Fruit fly (Drosophila melanogaster) whole organism, embryonic: ENCODE measurements around the gene ssp.

Experiments used
- BEAF-32 ChIP-seq: fragments of 200-800 bp; sonication (Bioruptor generic); optimal IDR thresholded peaks from 3 replicates; lab custom pipeline; 2017; ENCODE audit warnings: missing biosample characterization, missing genetic modification characterization, mild to moderate bottlenecking, moderate library complexity, missing genetic modification reagents
- CG10267 ChIP-seq: fragments of 200-800 bp; sonication (Bioruptor generic); optimal IDR thresholded peaks from 2 replicates; lab custom pipeline; 2018; ENCODE audit warnings: missing biosample characterization, mild to moderate bottlenecking, missing genetic modification characterization, moderate library complexity
- CG12391 ChIP-seq: fragments of 200-800 bp; sonication (Bioruptor generic); optimal IDR thresholded peaks from 3 replicates; lab custom pipeline; 2018; ENCODE audit warnings: missing biosample characterization, mild to moderate bottlenecking, missing genetic modification characterization, moderate library complexity
- CG12659 ChIP-seq: fragments of 200-800 bp; sonication (Bioruptor generic); optimal IDR thresholded peaks from 3 replicates; lab custom pipeline; 2017; ENCODE audit warnings: mild to moderate bottlenecking, missing biosample characterization, missing genetic modification reagents, missing genetic modification characterization
- CG13287 ChIP-seq: fragments of 200-800 bp; sonication (Bioruptor generic); IDR thresholded peaks from 2 replicates; pipeline ENCODE4 v1.3.6; 2022; ENCODE audit warnings: missing biosample characterization, missing genetic modification characterization; ENCODE audit not compliant: partially characterized antibody
- CG14710 ChIP-seq: fragments of 200-800 bp; sonication (Bioruptor generic); optimal IDR thresholded peaks from 3 replicates; lab custom pipeline; 2019; ENCODE audit warnings: missing biosample characterization, mild to moderate bottlenecking, missing genetic modification characterization, moderate library complexity
- CG14860 ChIP-seq: fragments of 200-800 bp; sonication (Bioruptor generic); IDR thresholded peaks from 3 replicates; pipeline ENCODE4 v1.3.6; 2022; ENCODE audit warnings: missing biosample characterization, missing genetic modification characterization; ENCODE audit not compliant: partially characterized antibody
- CG14965 ChIP-seq: fragments of 200-800 bp; sonication (Bioruptor generic); optimal IDR thresholded peaks from 2 replicates; lab custom pipeline; 2016; ENCODE audit warnings: missing biosample characterization, missing genetic modification characterization, borderline replicate concordance
- CG2116 ChIP-seq: fragments of 200-800 bp; sonication (Bioruptor generic); optimal IDR thresholded peaks from 3 replicates; lab custom pipeline; 2018; ENCODE audit warnings: missing biosample characterization, mild to moderate bottlenecking, missing genetic modification characterization
- CG2129 ChIP-seq: fragments of 200-800 bp; sonication (Bioruptor generic); IDR thresholded peaks from 2 replicates; pipeline ENCODE4 v1.3.6; 2022; ENCODE audit warnings: missing biosample characterization, missing genetic modification characterization; ENCODE audit not compliant: partially characterized antibody
- CG2199 ChIP-seq: fragments of 200-800 bp; sonication (Bioruptor generic); IDR thresholded peaks from 3 replicates; pipeline ENCODE4 v1.3.6; 2022; ENCODE audit warnings: missing biosample characterization, missing genetic modification characterization
- CG30020 ChIP-seq: fragments of 200-800 bp; optimal IDR thresholded peaks from 2 replicates; lab custom pipeline; 2019; ENCODE audit warnings: missing biosample characterization, mild to moderate bottlenecking, missing genetic modification characterization, moderate library complexity
- CG34422 ChIP-seq: fragments of 200-800 bp; sonication (Bioruptor generic); IDR thresholded peaks from 3 replicates; pipeline ENCODE4 v1.3.6; 2022; ENCODE audit warnings: missing biosample characterization, missing genetic modification characterization
- CG3847 ChIP-seq: fragments of 200-800 bp; sonication (Bioruptor generic); IDR thresholded peaks from 2 replicates; pipeline ENCODE4 v1.3.6; 2022; ENCODE audit warnings: missing biosample characterization, missing genetic modification characterization
- CG42726 ChIP-seq: fragments of 200-800 bp; sonication (Bioruptor generic); IDR thresholded peaks from 2 replicates; pipeline ENCODE4 v1.3.6; 2022; ENCODE audit warnings: missing biosample characterization, missing genetic modification characterization; ENCODE audit not compliant: partially characterized antibody
- CG4617 ChIP-seq: fragments of 200-800 bp; sonication (Bioruptor generic); optimal IDR thresholded peaks from 3 replicates; lab custom pipeline; 2016; ENCODE audit warnings: missing biosample characterization, missing genetic modification characterization, borderline replicate concordance
- CG6791 ChIP-seq: fragments of 200-800 bp; sonication (Bioruptor generic); IDR thresholded peaks from 3 replicates; pipeline ENCODE4 v1.3.6; 2022; ENCODE audit warnings: missing biosample characterization, missing genetic modification characterization; ENCODE audit not compliant: partially characterized antibody
- CG7271 ChIP-seq: fragments of 200-800 bp; sonication (Bioruptor generic); optimal IDR thresholded peaks from 2 replicates; lab custom pipeline; 2018; ENCODE audit warnings: missing biosample characterization, mild to moderate bottlenecking, missing genetic modification characterization, moderate library complexity
- CG7963 ChIP-seq: fragments of 200-800 bp; sonication (Bioruptor generic); IDR thresholded peaks from 3 replicates; pipeline ENCODE4 v1.3.6; 2022; ENCODE audit warnings: missing biosample characterization, missing genetic modification characterization; ENCODE audit not compliant: partially characterized antibody
- CrebB ChIP-seq: fragments of 200-800 bp; sonication (Bioruptor generic); optimal IDR thresholded peaks from 3 replicates; lab custom pipeline; 2018; ENCODE audit warnings: missing biosample characterization, mild to moderate bottlenecking, missing genetic modification characterization
- Dll ChIP-seq: fragments of 200-800 bp; sonication (Bioruptor generic); IDR thresholded peaks from 4 replicates; pipeline ENCODE4 v1.3.6; 2022; ENCODE audit warnings: missing biosample characterization, missing genetic modification characterization; ENCODE audit not compliant: partially characterized antibody
- Doc3 ChIP-seq: fragments of 200-800 bp; sonication (Bioruptor generic); IDR thresholded peaks from 3 replicates; pipeline ENCODE4 v1.3.6; 2022; ENCODE audit warnings: missing biosample characterization, missing genetic modification characterization; ENCODE audit not compliant: partially characterized antibody
- Dref ChIP-seq: fragments of 200-800 bp; sonication (Bioruptor generic); IDR thresholded peaks from 2 replicates; pipeline ENCODE4 v1.3.6; 2022; ENCODE audit warnings: missing biosample characterization, missing genetic modification characterization
- E2f2 ChIP-seq: fragments of 200-800 bp; sonication (Bioruptor generic); IDR thresholded peaks from 2 replicates; pipeline ENCODE4 v1.3.6; 2022; ENCODE audit warnings: missing biosample characterization, missing genetic modification characterization
- HLH4C ChIP-seq: fragments of 200-800 bp; sonication (Bioruptor generic); IDR thresholded peaks from 3 replicates; pipeline ENCODE4 v1.3.6; 2022; ENCODE audit warnings: missing biosample characterization, missing genetic modification characterization; ENCODE audit not compliant: partially characterized antibody
- MBD-R2 ChIP-seq: fragments of 200-800 bp; sonication (Bioruptor generic); IDR thresholded peaks from 2 replicates; pipeline ENCODE4 v1.3.6; 2022; ENCODE audit warnings: missing biosample characterization, missing genetic modification characterization
- MESR4 ChIP-seq: fragments of 200-800 bp; sonication (Bioruptor generic); optimal IDR thresholded peaks from 2 replicates; lab custom pipeline; 2018; ENCODE audit warnings: missing biosample characterization, mild to moderate bottlenecking, missing genetic modification characterization, moderate library complexity
- Opbp ChIP-seq: fragments of 200-800 bp; sonication (Bioruptor generic); IDR thresholded peaks from 3 replicates; pipeline ENCODE4 v1.3.6; 2022; ENCODE audit warnings: missing biosample characterization, missing genetic modification characterization; ENCODE audit not compliant: partially characterized antibody
- Scr ChIP-seq: fragments of 200-800 bp; sonication (Bioruptor generic); IDR thresholded peaks from 2 replicates; pipeline ENCODE4 v1.3.6; 2022; ENCODE audit warnings: missing biosample characterization, missing genetic modification characterization; ENCODE audit not compliant: partially characterized antibody
- ase ChIP-seq: fragments of 200-800 bp; sonication (Bioruptor generic); IDR thresholded peaks from 3 replicates; pipeline ENCODE4 v1.3.6; 2022; ENCODE audit warnings: missing biosample characterization, missing genetic modification characterization
- ato ChIP-seq: fragments of 200-800 bp; sonication (Bioruptor generic); IDR thresholded peaks from 2 replicates; pipeline ENCODE4 v1.3.6; 2022; ENCODE audit warnings: missing biosample characterization, missing genetic modification characterization; ENCODE audit not compliant: partially characterized antibody
- bbx ChIP-seq: fragments of 200-800 bp; sonication (Bioruptor generic); IDR thresholded peaks from 2 replicates; pipeline ENCODE4 v1.3.6; 2022; ENCODE audit warnings: missing biosample characterization, missing genetic modification characterization; ENCODE audit not compliant: partially characterized antibody
- btn ChIP-seq: fragments of 200-800 bp; sonication (Bioruptor generic); optimal IDR thresholded peaks from 2 replicates; lab custom pipeline; 2016; ENCODE audit warnings: missing biosample characterization, missing genetic modification characterization
- chinmo ChIP-seq: fragments of 200-800 bp; sonication (Bioruptor generic); IDR thresholded peaks from 4 replicates; pipeline ENCODE4 v1.3.6; 2022; ENCODE audit warnings: missing biosample characterization, missing genetic modification characterization; ENCODE audit not compliant: partially characterized antibody
- chm ChIP-seq: fragments of 200-800 bp; sonication (Bioruptor generic); IDR thresholded peaks from 2 replicates; pipeline ENCODE4 v1.3.6; 2022; ENCODE audit warnings: missing biosample characterization, missing genetic modification characterization
- gcm ChIP-seq: fragments of 200-800 bp; sonication (Bioruptor generic); optimal IDR thresholded peaks from 2 replicates; lab custom pipeline; 2019; ENCODE audit warnings: missing biosample characterization, mild to moderate bottlenecking, missing genetic modification characterization, moderate library complexity
- hbn ChIP-seq: fragments of 200-800 bp; sonication (Bioruptor generic); IDR thresholded peaks from 2 replicates; pipeline ENCODE4 v1.3.6; 2022; ENCODE audit warnings: missing biosample characterization, missing genetic modification characterization; ENCODE audit not compliant: partially characterized antibody
- inv ChIP-seq: fragments of 200-800 bp; sonication (Bioruptor generic); IDR thresholded peaks from 2 replicates; pipeline ENCODE4 v1.3.6; 2022; ENCODE audit warnings: missing biosample characterization, missing genetic modification characterization; ENCODE audit not compliant: partially characterized antibody
- knrl ChIP-seq: fragments of 200-800 bp; sonication (Bioruptor generic); IDR thresholded peaks from 3 replicates; pipeline ENCODE4 v1.3.6; 2022; ENCODE audit warnings: missing biosample characterization, missing genetic modification characterization; ENCODE audit not compliant: partially characterized antibody
- onecut ChIP-seq: fragments of 200-800 bp; sonication (Bioruptor generic); IDR thresholded peaks from 2 replicates; pipeline ENCODE4 v1.3.6; 2022; ENCODE audit warnings: missing biosample characterization, missing genetic modification characterization
- otp ChIP-seq: fragments of 200-800 bp; sonication (Bioruptor generic); IDR thresholded peaks from 3 replicates; pipeline ENCODE4, ENCODE4 v1.3.6; 2022; ENCODE audit warnings: missing biosample characterization, missing genetic modification characterization
- rib ChIP-seq: fragments of 200-800 bp; sonication (Bioruptor generic); IDR thresholded peaks from 2 replicates; pipeline ENCODE4 v1.3.6; 2022; ENCODE audit warnings: missing biosample characterization, missing genetic modification characterization
- row ChIP-seq: fragments of 200-800 bp; sonication (Bioruptor generic); IDR thresholded peaks from 3 replicates; pipeline ENCODE4 v1.3.6; 2022; ENCODE audit warnings: missing biosample characterization, missing genetic modification characterization
- slbo ChIP-seq: fragments of 200-800 bp; sonication (Bioruptor generic); IDR thresholded peaks from 2 replicates; pipeline ENCODE4 v1.3.6; 2022; ENCODE audit warnings: missing biosample characterization, missing genetic modification characterization
- stwl ChIP-seq: fragments of 200-800 bp; sonication (Bioruptor generic); optimal IDR thresholded peaks from 3 replicates; lab custom pipeline; 2018; ENCODE audit warnings: missing biosample characterization, mild to moderate bottlenecking, missing genetic modification characterization, moderate library complexity
- tna ChIP-seq: fragments of 200-800 bp; sonication (Bioruptor generic); IDR thresholded peaks from 2 replicates; pipeline ENCODE4 v1.3.6; 2022; ENCODE audit warnings: missing biosample characterization, missing genetic modification characterization; ENCODE audit not compliant: partially characterized antibody
- vnd ChIP-seq: fragments of 200-800 bp; sonication (Bioruptor generic); IDR thresholded peaks from 3 replicates; pipeline ENCODE4 v1.3.6; 2022; ENCODE audit warnings: missing biosample characterization, missing genetic modification characterization; ENCODE audit not compliant: partially characterized antibody

ssp gene

dm6 chr3L:12118156-12118555 is at the start of gene ssp:
Gene ssp (plus strand): TSS chr3L:12118257.
- TF ChIP-seq MESR4 (peak; percentile 82), onecut (GFP tag; lab: Robert Waterston, UW) (peak; percentile 30; the same call in 1 of the 2 replicates), Dll (GFP tag; lab: Robert Waterston, UW) (peak; percentile 91), Doc3 (GFP tag; lab: Robert Waterston, UW) (peak; percentile 79), CG13287 (GFP tag; lab: Robert Waterston, UW) (peak; percentile 91), Dref (GFP tag; lab: Robert Waterston, UW) (peak; percentile 87), CG4617 (peak; percentile 43), CG12391 (tag; lab: Kevin White, UChicago) (peak; percentile 21), CG7963 (GFP tag; lab: Robert Waterston, UW) (peak; percentile 36; the same call in 1 of the 3 replicates), BEAF-32 (GFP tag; lab: Kevin White, UChicago) (peak; percentile 77), chm (0 out of 2 replicates have a peak, but pooled peaks have one; percentile 7), ato (GFP tag; lab: Robert Waterston, UW) (peak; percentile 56; the same call in 1 of the 2 replicates), CG14965 (no peak), CG3847 (GFP tag; lab: Robert Waterston, UW) (no peak), otp (no peak), HLH4C (peak; percentile 78), CG2116 (GFP tag; lab: Kevin White, UChicago) (peak; percentile 27), ase (GFP tag; lab: Robert Waterston, UW) (no peak), stwl (tag; lab: Kevin White, UChicago) (peak; percentile 79), rib (no peak), CG7271 (tag; lab: Kevin White, UChicago) (peak; percentile 36), CG14860 (GFP tag; lab: Robert Waterston, UW) (peak; percentile 73), CG14710 (peak; percentile 5), E2f2 (GFP tag; lab: Robert Waterston, UW) (0 out of 2 replicates have a peak, but pooled peaks have one; percentile 33), Scr (GFP tag; lab: Robert Waterston, UW) (peak; percentile 84), CG2199 (GFP tag; lab: Robert Waterston, UW) (no peak), CG30020 (no peak), chinmo (0 out of 4 replicates have a peak, but pooled peaks have one; percentile 27), Opbp (GFP tag; lab: Robert Waterston, UW) (peak; percentile 86), inv (GFP tag; lab: Robert Waterston, UW) (peak; percentile 61), row (peak; percentile 41; the same call in 2 of the 3 replicates), CG6791 (GFP tag; lab: Robert Waterston, UW) (peak; percentile 81), CG42726 (GFP tag; lab: Robert Waterston, UW) (no peak; the same call in 1 of the 2 replicates), gcm (GFP tag; lab: Kevin White, UChicago) (peak; percentile 9), btn (GFP tag; lab: Kevin White, UChicago) (no peak), CG10267 (tag; lab: Kevin White, UChicago) (peak; percentile 46), slbo (no peak), CrebB (tag; lab: Kevin White, UChicago) (no peak), knrl (GFP tag; lab: Robert Waterston, UW) (peak; percentile 74; the same call in 2 of the 3 replicates), tna (peak; percentile 59), CG2129 (GFP tag; lab: Robert Waterston, UW) (peak; percentile 75), vnd (GFP tag; lab: Robert Waterston, UW) (peak; percentile 70), hbn (GFP tag; lab: Robert Waterston, UW) (peak; percentile 82), MBD-R2 (GFP tag; lab: Robert Waterston, UW) (peak; percentile 75), bbx (GFP tag; lab: Robert Waterston, UW) (peak; percentile 86), CG34422 (GFP tag; lab: Robert Waterston, UW) (peak; percentile 20; the same call in 1 of the 3 replicates), CG12659 (GFP tag; lab: Kevin White, UChicago) (peak; percentile 14)
